Worm (Caenorhabditis elegans): Measurements from ENCODE around the gene chil-3.

DNA sequence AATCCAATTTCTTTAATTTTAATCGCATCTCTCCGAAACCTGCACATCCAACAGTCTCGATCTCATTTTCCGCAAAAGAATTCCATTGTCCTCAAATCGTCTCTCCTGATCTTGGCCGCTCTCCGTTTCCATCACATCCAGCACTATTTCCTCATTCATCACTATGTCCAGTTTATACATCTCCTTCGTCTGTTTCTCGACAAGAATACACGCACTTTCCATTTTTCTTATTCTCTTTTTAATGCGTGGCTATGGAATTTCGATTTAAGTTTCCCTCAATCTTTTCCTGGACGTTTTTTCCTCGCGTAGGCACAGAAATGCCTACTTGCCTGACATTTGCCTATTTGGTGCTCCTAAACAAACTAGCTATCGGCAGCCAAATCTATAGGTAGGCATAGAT is 18.5 kb upstream of the chil-3 start:
- no peak for TF ChIP-seq flt-1 (GFP tag; IDR thresholded peaks at IDR 0.05)
- no peak for TF ChIP-seq tbx-37 (GFP tag; conservative IDR thresholded peaks at IDR 0.05)
- TF ChIP-seq F13C5.2 (tag; optimal IDR thresholded peaks at IDR 0.05) = no peak
- no peak for TF ChIP-seq ets-7 (tag; optimal IDR thresholded peaks at IDR 0.05)
- no peak for TF ChIP-seq ama-1 (optimal IDR thresholded peaks at IDR 0.05)
- no peak for TF ChIP-seq hmg-4 (GFP tag; optimal IDR thresholded peaks at IDR 0.05)
- no peak for TF ChIP-seq tra-4 (tag; optimal IDR thresholded peaks at IDR 0.05)
- TF ChIP-seq hmbx-1 (tag; optimal IDR thresholded peaks at IDR 0.05) = no peak
- no peak for TF ChIP-seq ceh-36 (tag; optimal IDR thresholded peaks at IDR 0.05)
- no peak for TF ChIP-seq B0310.2 (tag; optimal IDR thresholded peaks at IDR 0.05)

Measured in whole organism, early embryonic.